Fruit fly (Drosophila melanogaster) whole organism, embryonic: ENCODE measurements around the gene dlt.

Source experiments
- CG10267 ChIP-seq: fragments of 200-800 bp; sonication (Bioruptor generic); optimal IDR thresholded peaks from 2 replicates; lab custom pipeline; 2018; ENCODE audit warnings: missing biosample characterization, mild to moderate bottlenecking, missing genetic modification characterization, moderate library complexity
- CG10321 ChIP-seq: fragments of 200-800 bp; sonication (Bioruptor generic); IDR thresholded peaks from 2 replicates; pipeline ENCODE4 v1.3.6; 2022; ENCODE audit warnings: missing biosample characterization, missing genetic modification characterization
- CG10959 ChIP-seq: fragments of 200-800 bp; sonication (Bioruptor generic); IDR thresholded peaks from 2 replicates; pipeline ENCODE4 v1.3.6; 2022; ENCODE audit warnings: missing biosample characterization, missing genetic modification characterization
- CG11085 ChIP-seq: fragments of 200-800 bp; sonication (Bioruptor generic); IDR thresholded peaks from 2 replicates; pipeline ENCODE4 v1.3.6; 2022; ENCODE audit warnings: missing biosample characterization, missing genetic modification characterization
- CG11723 ChIP-seq: fragments of 200-800 bp; sonication (Bioruptor generic); optimal IDR thresholded peaks from 2 replicates; lab custom pipeline; 2017; ENCODE audit warnings: missing biosample characterization, mild to moderate bottlenecking, missing genetic modification characterization
- CG12104 ChIP-seq: fragments of 200-800 bp; sonication (Bioruptor generic); optimal IDR thresholded peaks from 3 replicates; lab custom pipeline; 2016; ENCODE audit warnings: missing biosample characterization, missing genetic modification characterization
- CG12219 ChIP-seq: fragments of 200-800 bp; sonication (Bioruptor generic); optimal IDR thresholded peaks from 3 replicates; lab custom pipeline; 2018; ENCODE audit warnings: missing biosample characterization, mild to moderate bottlenecking, missing genetic modification characterization
- CG13296 ChIP-seq: fragments of 200-800 bp; sonication (Bioruptor generic); optimal IDR thresholded peaks from 3 replicates; lab custom pipeline; 2018; ENCODE audit warnings: missing biosample characterization, mild to moderate bottlenecking, missing genetic modification characterization
- CG14014 ChIP-seq: fragments of 200-800 bp; sonication (Bioruptor generic); IDR thresholded peaks from 2 replicates; pipeline ENCODE4 v1.3.6; 2022; ENCODE audit warnings: missing biosample characterization, missing genetic modification characterization
- CG14441 ChIP-seq: fragments of 200-800 bp; sonication (Bioruptor generic); IDR thresholded peaks from 2 replicates; pipeline ENCODE4 v1.3.6; 2022; ENCODE audit warnings: missing biosample characterization, missing genetic modification characterization
- CG14710 ChIP-seq: fragments of 200-800 bp; sonication (Bioruptor generic); optimal IDR thresholded peaks from 3 replicates; lab custom pipeline; 2019; ENCODE audit warnings: missing biosample characterization, mild to moderate bottlenecking, missing genetic modification characterization, moderate library complexity
- CG15269 ChIP-seq: fragments of 200-800 bp; sonication (Bioruptor generic); optimal IDR thresholded peaks from 2 replicates; lab custom pipeline; 2018; ENCODE audit warnings: missing biosample characterization, mild to moderate bottlenecking, missing genetic modification characterization, moderate library complexity
- CG16813 ChIP-seq: fragments of 200-800 bp; sonication (Bioruptor generic); IDR thresholded peaks from 3 replicates; pipeline ENCODE4 v1.3.6; 2022; ENCODE audit warnings: missing biosample characterization, missing genetic modification characterization; ENCODE audit not compliant: partially characterized antibody
- CG16863 ChIP-seq: fragments of 200-800 bp; sonication (Bioruptor generic); optimal IDR thresholded peaks from 3 replicates; lab custom pipeline; 2016; ENCODE audit warnings: missing biosample characterization, missing genetic modification characterization
- CG17385 ChIP-seq: fragments of 200-800 bp; sonication (Bioruptor generic); optimal IDR thresholded peaks from 3 replicates; lab custom pipeline; 2018; ENCODE audit warnings: missing biosample characterization, mild to moderate bottlenecking, missing genetic modification characterization
- CG17829 ChIP-seq: fragments of 200-800 bp; optimal IDR thresholded peaks from 2 replicates; lab custom pipeline; 2019; ENCODE audit warnings: missing biosample characterization, mild to moderate bottlenecking, missing genetic modification characterization, moderate library complexity
- CG3995 ChIP-seq: fragments of 200-800 bp; sonication (Bioruptor generic); optimal IDR thresholded peaks from 3 replicates; lab custom pipeline; 2016; ENCODE audit warnings: missing biosample characterization, missing genetic modification characterization
- CG6854 ChIP-seq: fragments of 200-800 bp; sonication (Bioruptor generic); optimal IDR thresholded peaks from 3 replicates; lab custom pipeline; 2017; ENCODE audit warnings: missing biosample characterization, mild to moderate bottlenecking, missing genetic modification characterization
- CHES-1-like ChIP-seq: fragments of 200-800 bp; sonication (Bioruptor generic); optimal IDR thresholded peaks from 2 replicates; lab custom pipeline; 2016; ENCODE audit warnings: missing biosample characterization, missing genetic modification characterization
- Dek ChIP-seq: fragments of 200-800 bp; sonication (Bioruptor generic); optimal IDR thresholded peaks from 3 replicates; lab custom pipeline; 2019; ENCODE audit warnings: missing biosample characterization, mild to moderate bottlenecking, missing genetic modification characterization, moderate library complexity
- E2f1 ChIP-seq: fragments of 200-800 bp; sonication (Bioruptor generic); IDR thresholded peaks from 2 replicates; pipeline ENCODE4 v1.3.6; 2022; ENCODE audit warnings: missing biosample characterization, missing genetic modification characterization
- Fer1 ChIP-seq: fragments of 200-800 bp; sonication (Bioruptor generic); optimal IDR thresholded peaks from 2 replicates; lab custom pipeline; 2017; ENCODE audit warnings: missing biosample characterization, mild to moderate bottlenecking, missing genetic modification characterization
- MESR4 ChIP-seq: fragments of 200-800 bp; sonication (Bioruptor generic); optimal IDR thresholded peaks from 2 replicates; lab custom pipeline; 2018; ENCODE audit warnings: missing biosample characterization, mild to moderate bottlenecking, missing genetic modification characterization, moderate library complexity
- Max ChIP-seq: fragments of 200-800 bp; sonication (Bioruptor generic); optimal IDR thresholded peaks from 2 replicates; lab custom pipeline; 2016; ENCODE audit warnings: missing biosample characterization, mild to moderate bottlenecking, missing genetic modification characterization
- Nf-YB ChIP-seq: fragments of 200-800 bp; sonication (Bioruptor generic); optimal IDR thresholded peaks from 3 replicates; lab custom pipeline; 2019; ENCODE audit warnings: missing biosample characterization, mild to moderate bottlenecking, missing genetic modification characterization, moderate library complexity
- Oli ChIP-seq: fragments of 200-800 bp; sonication (Bioruptor generic); optimal IDR thresholded peaks from 2 replicates; lab custom pipeline; 2018; ENCODE audit warnings: missing biosample characterization, mild to moderate bottlenecking, missing genetic modification characterization, moderate library complexity
- Pdp1 ChIP-seq, 2 experiments: fragments of 200-800 bp; sonication (Bioruptor generic); optimal IDR thresholded peaks; 3 replicates each; lab custom pipeline; 2016; ENCODE audit warnings: missing biosample characterization in 2 of 2, missing genetic modification characterization in 2 of 2, mild to moderate bottlenecking in 1 of 2, moderate library complexity in 1 of 2
- Ravus ChIP-seq: fragments of 200-800 bp; sonication (Bioruptor generic); IDR thresholded peaks from 2 replicates; pipeline ENCODE4 v1.3.6; 2022; ENCODE audit warnings: missing biosample characterization, missing genetic modification characterization
- Sin3A ChIP-seq: fragments of >200 bp; optimal IDR thresholded peaks from 2 replicates; lab custom pipeline; 2018
- Six4 ChIP-seq: fragments of 200-800 bp; sonication (Bioruptor generic); optimal IDR thresholded peaks from 2 replicates; lab custom pipeline; 2016; ENCODE audit warnings: missing biosample characterization, missing genetic modification characterization
- bbx ChIP-seq: fragments of 200-800 bp; sonication (Bioruptor generic); IDR thresholded peaks from 2 replicates; pipeline ENCODE4 v1.3.6; 2022; ENCODE audit warnings: missing biosample characterization, missing genetic modification characterization; ENCODE audit not compliant: partially characterized antibody
- ci ChIP-seq: fragments of 200-800 bp; sonication (Bioruptor generic); IDR thresholded peaks from 3 replicates; pipeline ENCODE4 v1.3.6; 2022; ENCODE audit warnings: missing biosample characterization, missing genetic modification characterization
- crol ChIP-seq: fragments of 200-800 bp; sonication (Bioruptor generic); IDR thresholded peaks from 2 replicates; pipeline ENCODE4 v1.3.6; 2022; ENCODE audit warnings: missing biosample characterization, missing genetic modification characterization
- crp ChIP-seq, 2 experiments: fragments of 200-800 bp; sonication (Bioruptor generic); optimal IDR thresholded peaks; 2 replicates in 1 of 2; 3 replicates in 1 of 2; lab custom pipeline; 2017; ENCODE audit warnings: missing biosample characterization in 2 of 2, missing genetic modification characterization in 2 of 2, mild to moderate bottlenecking in 1 of 2, moderate library complexity in 1 of 2
- dmrt11E ChIP-seq: fragments of 200-800 bp; sonication (Bioruptor generic); optimal IDR thresholded peaks from 3 replicates; lab custom pipeline; 2018; ENCODE audit warnings: missing biosample characterization, mild to moderate bottlenecking, missing genetic modification characterization, moderate library complexity
- fru ChIP-seq: fragments of >200 bp; optimal IDR thresholded peaks from 2 replicates; lab custom pipeline; 2017
- ham ChIP-seq: fragments of 200-800 bp; sonication (Bioruptor generic); IDR thresholded peaks from 2 replicates; pipeline ENCODE4 v1.3.6; 2022; ENCODE audit warnings: missing biosample characterization, missing genetic modification characterization
- insv ChIP-seq, 2 experiments: fragments of 200-800 bp; sonication (Bioruptor generic); optimal IDR thresholded peaks; 3 replicates each; lab custom pipeline; 2016 to 2018; ENCODE audit warnings: missing biosample characterization in 2 of 2, missing genetic modification characterization in 2 of 2
- knrl ChIP-seq: fragments of 200-800 bp; sonication (Bioruptor generic); IDR thresholded peaks from 3 replicates; pipeline ENCODE4 v1.3.6; 2022; ENCODE audit warnings: missing biosample characterization, missing genetic modification characterization; ENCODE audit not compliant: partially characterized antibody
- nerfin-2 ChIP-seq: fragments of 200-800 bp; sonication (Bioruptor generic); IDR thresholded peaks from 2 replicates; pipeline ENCODE4 v1.3.6; 2022; ENCODE audit warnings: missing biosample characterization, missing genetic modification characterization; ENCODE audit not compliant: partially characterized antibody
- pfk ChIP-seq: fragments of 200-800 bp; sonication (Bioruptor generic); optimal IDR thresholded peaks from 2 replicates; lab custom pipeline; 2018; ENCODE audit warnings: missing biosample characterization, mild to moderate bottlenecking, missing genetic modification characterization, moderate library complexity
- so ChIP-seq: fragments of 200-800 bp; sonication (Bioruptor generic); IDR thresholded peaks from 3 replicates; pipeline ENCODE4 v1.3.6; 2022; ENCODE audit warnings: missing biosample characterization, missing genetic modification characterization
- stc ChIP-seq: fragments of 200-800 bp; sonication (Bioruptor generic); IDR thresholded peaks from 2 replicates; pipeline ENCODE4 v1.3.6; 2022; ENCODE audit warnings: missing biosample characterization, missing genetic modification characterization
- stwl ChIP-seq: fragments of 200-800 bp; sonication (Bioruptor generic); optimal IDR thresholded peaks from 3 replicates; lab custom pipeline; 2018; ENCODE audit warnings: missing biosample characterization, mild to moderate bottlenecking, missing genetic modification characterization, moderate library complexity
- toy ChIP-seq: fragments of 200-800 bp; sonication (Bioruptor generic); IDR thresholded peaks from 2 replicates; pipeline ENCODE4 v1.3.6; 2022; ENCODE audit warnings: missing biosample characterization, missing genetic modification characterization
- trem ChIP-seq: fragments of 200-800 bp; optimal IDR thresholded peaks from 3 replicates; lab custom pipeline; 2019; ENCODE audit warnings: missing biosample characterization, mild to moderate bottlenecking, missing genetic modification characterization, moderate library complexity
- vfl ChIP-seq: fragments of 200-800 bp; sonication (Bioruptor generic); optimal IDR thresholded peaks from 2 replicates; lab custom pipeline; 2016; ENCODE audit warnings: missing biosample characterization, missing genetic modification characterization
- zfh1 ChIP-seq: fragments of 200-800 bp; sonication (Bioruptor generic); IDR thresholded peaks from 3 replicates; pipeline ENCODE4 v1.3.6; 2022; ENCODE audit warnings: missing biosample characterization, missing genetic modification characterization

dlt gene

DNA sequence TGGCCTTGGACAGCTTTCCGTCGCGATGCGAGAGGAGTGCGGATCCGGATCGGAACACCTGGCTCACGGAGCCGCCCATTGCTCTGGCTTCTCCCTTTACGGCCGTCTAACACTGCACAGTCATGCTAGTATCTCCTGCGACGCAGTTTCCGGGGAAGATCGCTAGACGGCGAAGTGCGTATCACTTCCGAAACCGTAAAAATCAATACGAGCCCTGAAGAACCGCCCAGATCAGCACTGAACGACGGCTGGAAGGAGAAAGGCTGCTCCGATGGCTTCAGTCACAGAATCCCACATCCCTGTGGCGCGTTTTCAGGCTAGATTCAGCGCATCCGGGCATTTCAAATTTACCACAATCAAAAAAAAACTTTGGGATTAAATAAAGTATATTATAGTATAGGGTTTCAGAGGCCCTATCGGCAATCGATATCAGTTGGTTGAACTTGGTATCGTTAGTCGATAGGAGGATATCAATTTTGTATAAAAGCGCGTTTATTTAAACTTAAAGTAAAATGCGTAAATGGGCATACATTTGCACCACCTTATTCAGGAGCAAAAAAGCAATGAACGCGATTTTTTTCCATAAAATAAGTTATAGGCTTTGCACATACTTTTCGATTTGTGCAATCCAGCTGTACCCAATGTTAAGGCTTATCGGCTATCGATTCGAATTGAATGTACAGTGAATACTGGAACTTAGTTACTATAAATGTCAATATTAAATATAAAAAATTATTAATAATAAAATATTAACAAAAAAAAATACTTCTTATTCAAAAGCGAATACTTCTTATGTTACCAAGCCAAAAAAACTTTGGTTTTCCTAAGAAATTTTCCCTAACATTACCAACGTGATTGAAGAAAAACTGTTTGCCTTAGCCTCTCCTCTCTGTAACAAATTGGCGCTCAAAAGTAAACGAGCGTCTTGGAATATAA is 20.1 kb downstream of the dlt start, which contains the start of the genes CG13933 and PolD2 (continued):
- TF ChIP-seq dmrt11E (tag; lab: Kevin White, UChicago), result peak; percentile 99
- peak; percentile 83 for TF ChIP-seq CG16863 (GFP tag; lab: Kevin White, UChicago)
- peak; percentile 97 for TF ChIP-seq Dek
- peak; percentile 99 for TF ChIP-seq Oli (tag; lab: Kevin White, UChicago)
- peak; percentile 99 for TF ChIP-seq ci (GFP tag; lab: Robert Waterston, UW)
- TF ChIP-seq CG14014 (GFP tag; lab: Robert Waterston, UW), result peak; percentile 99
- TF ChIP-seq E2f1 (GFP tag; lab: Robert Waterston, UW), result peak; percentile 99
- TF ChIP-seq CG12219, result peak; percentile 93
- TF ChIP-seq nerfin-2 (GFP tag; lab: Robert Waterston, UW), result peak; percentile 95
- TF ChIP-seq Nf-YB, result peak; percentile 88
- TF ChIP-seq so (GFP tag; lab: Robert Waterston, UW), result peak; percentile 99
- peak; percentile 89 for TF ChIP-seq ham (GFP tag; lab: Robert Waterston, UW)
- TF ChIP-seq CG10321, result peak; percentile 85
- peak; percentile 81 for TF ChIP-seq bbx (GFP tag; lab: Robert Waterston, UW)
- peak; percentile 92 for TF ChIP-seq Ravus
- no peak for TF ChIP-seq CG3995 (GFP tag; lab: Kevin White, UChicago)
- peak; percentile 84 for TF ChIP-seq CG14710 (tag; lab: Kevin White, UChicago)
- TF ChIP-seq fru (lab: Kevin White, UChicago), result no peak
- peak; percentile 93 for TF ChIP-seq CG10959 (GFP tag; lab: Robert Waterston, UW)
- peak; percentile 98 for TF ChIP-seq CG17385
- peak; percentile 97 for TF ChIP-seq CG17829 (tag; lab: Kevin White, UChicago)
- peak; percentile 97 for TF ChIP-seq zfh1 (GFP tag; lab: Robert Waterston, UW)
- TF ChIP-seq Pdp1 (GFP tag; optimal IDR thresholded peaks at IDR 0.05; lab: Kevin White, UChicago), result peak; percentile 78 to 83
- no peak for TF ChIP-seq stwl (tag; lab: Kevin White, UChicago)
- TF ChIP-seq CG15269, result peak; percentile 99
- peak; percentile 59; the same call in 2 of the 3 replicates for TF ChIP-seq knrl (GFP tag; lab: Robert Waterston, UW)
- TF ChIP-seq crp (GFP tag; optimal IDR thresholded peaks at IDR 0.05; lab: Kevin White, UChicago), result peak; percentile 25 to 74
- peak; percentile 92 for TF ChIP-seq CG12104
- peak; percentile 96 for TF ChIP-seq CG10267 (tag; lab: Kevin White, UChicago)
- peak; percentile 82 for TF ChIP-seq toy
- peak; percentile 74 for TF ChIP-seq Max
- peak in 1 of 2 experiments; percentile 67 for TF ChIP-seq insv (GFP tag; optimal IDR thresholded peaks at IDR 0.05; lab: Kevin White, UChicago)
- TF ChIP-seq Fer1 (GFP tag; lab: Kevin White, UChicago), result no peak
- TF ChIP-seq Sin3A (lab: Kevin White, UChicago), result no peak
- peak; percentile 67 for TF ChIP-seq vfl (GFP tag; lab: Kevin White, UChicago)
- TF ChIP-seq CG11723 (GFP tag; lab: Kevin White, UChicago), result no peak
- no peak for TF ChIP-seq CG13296 (GFP tag; lab: Kevin White, UChicago)
- TF ChIP-seq stc (GFP tag; lab: Robert Waterston, UW), result peak; percentile 99
- TF ChIP-seq Six4 (GFP tag; lab: Kevin White, UChicago), result peak; percentile 71
- peak; percentile 99 for TF ChIP-seq CG14441 (GFP tag; lab: Robert Waterston, UW)
- peak; percentile 78 for TF ChIP-seq CG16813 (GFP tag; lab: Robert Waterston, UW)
- peak; percentile 79 for TF ChIP-seq CHES-1-like (GFP tag; lab: Kevin White, UChicago)
- TF ChIP-seq CG11085 (GFP tag; lab: Robert Waterston, UW), result peak; percentile 96
- TF ChIP-seq CG6854, result peak; percentile 68
- peak; percentile 88 for TF ChIP-seq trem (tag; lab: Kevin White, UChicago)
- TF ChIP-seq crol (GFP tag; lab: Robert Waterston, UW), result peak; percentile 82
- peak; percentile 16 for TF ChIP-seq MESR4 (GFP tag; lab: Kevin White, UChicago)
- no peak for TF ChIP-seq pfk
